Worm (Caenorhabditis elegans) whole organism, L4 larva: Measurements from ENCODE around the gene R05G6.1.

ENCODE experiments used
- F49E8.2 ChIP-seq: sonication (generic microtip); optimal IDR thresholded peaks from 2 replicates; lab custom pipeline; 2016; ENCODE audit warnings: missing compliant biosample characterization, mild to moderate bottlenecking, missing genetic modification characterization, borderline replicate concordance
- ceh-28 ChIP-seq: fragments of 150-350 bp; optimal IDR thresholded peaks from 2 replicates; lab custom pipeline; 2014; ENCODE audit warnings: missing biosample characterization, missing genetic modification reagents, missing genetic modification characterization
- fkh-10 ChIP-seq: fragments of 150-350 bp; optimal IDR thresholded peaks from 2 replicates; lab custom pipeline; 2014; ENCODE audit warnings: missing biosample characterization, missing genetic modification reagents, missing genetic modification characterization
- fos-1 ChIP-seq: fragments of 150-350 bp; optimal IDR thresholded peaks from 2 replicates; lab custom pipeline; 2014; ENCODE audit warnings: missing biosample characterization, missing genetic modification characterization
- jun-1 ChIP-seq: fragments of 150-350 bp; optimal IDR thresholded peaks from 2 replicates; lab custom pipeline; 2014; ENCODE audit warnings: missing biosample characterization, missing genetic modification reagents, missing genetic modification characterization
- lin-13 ChIP-seq: fragments of 150-350 bp; optimal IDR thresholded peaks from 2 replicates; lab custom pipeline; 2014; ENCODE audit warnings: missing biosample characterization, missing genetic modification reagents, missing genetic modification characterization
- lin-38 ChIP-seq: fragments of 200-800 bp; sonication (Bioruptor generic); IDR thresholded peaks from 2 replicates; pipeline ENCODE4 v1.3.6; 2022; ENCODE audit warnings: missing genetic modification reagents, missing genetic modification characterization, missing compliant biosample characterization
- nhr-11 ChIP-seq: fragments of 150-350 bp; optimal IDR thresholded peaks from 2 replicates; lab custom pipeline; 2014; ENCODE audit warnings: missing biosample characterization, missing genetic modification characterization
- nhr-25 ChIP-seq: sonication (generic microtip); optimal IDR thresholded peaks from 2 replicates; lab custom pipeline; 2017; ENCODE audit warnings: missing genetic modification characterization, mild to moderate bottlenecking, missing compliant biosample characterization, antibody characterized with exemption, moderate library complexity, borderline replicate concordance; ENCODE audit not compliant: insufficient read depth
- nhr-76 ChIP-seq: fragments of 150-350 bp; optimal IDR thresholded peaks from 2 replicates; lab custom pipeline; 2014; ENCODE audit warnings: missing biosample characterization, missing genetic modification characterization
- pqm-1 ChIP-seq: sonication (generic microtip); optimal IDR thresholded peaks from 2 replicates; lab custom pipeline; 2017; ENCODE audit warnings: missing biosample characterization, missing genetic modification characterization
- sdz-12 ChIP-seq: fragments of 200-800 bp; sonication (Bioruptor generic); optimal IDR thresholded peaks from 2 replicates; lab custom pipeline; 2018; ENCODE audit warnings: mild to moderate bottlenecking, missing genetic modification characterization, missing compliant biosample characterization
- unc-39 ChIP-seq: sonication (generic microtip); optimal IDR thresholded peaks from 2 replicates; lab custom pipeline; 2017; ENCODE audit warnings: missing biosample characterization, missing genetic modification characterization
- zag-1 ChIP-seq: fragments of 150-350 bp; optimal IDR thresholded peaks from 2 replicates; lab custom pipeline; 2014; ENCODE audit warnings: missing biosample characterization, missing genetic modification characterization

DNA sequence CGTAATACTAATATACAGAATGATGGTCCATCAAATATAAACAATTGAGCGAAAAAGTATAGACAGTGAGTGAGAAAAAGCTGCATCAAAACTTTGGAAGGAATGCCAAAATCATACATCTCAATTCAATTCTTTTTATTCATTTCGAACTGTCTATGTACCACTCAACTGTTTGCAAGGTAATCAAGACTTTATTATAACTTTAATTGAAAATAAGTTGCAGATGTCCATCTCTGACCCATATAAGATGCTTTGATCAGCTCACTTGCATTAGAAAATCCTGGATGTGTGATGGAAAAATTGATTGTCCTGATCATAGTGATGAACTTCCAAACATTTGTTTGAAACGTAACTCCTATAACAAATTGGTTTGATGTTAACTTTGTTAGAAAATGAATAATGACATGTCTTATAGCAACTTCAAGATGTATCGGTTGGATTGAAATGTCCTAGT, 35.1 kb downstream of the R05G6.1 start, which contains the start of gene F32E10.8:
- no peak for TF ChIP-seq nhr-11 (tag; lab: Kevin White, UChicago)
- no peak for TF ChIP-seq unc-39 (tag; lab: Kevin White, UChicago)
- no peak for TF ChIP-seq F49E8.2 (tag; lab: Kevin White, UChicago)
- TF ChIP-seq pqm-1 (tag; lab: Kevin White, UChicago), result no peak
- no peak for TF ChIP-seq jun-1 (tag; lab: Kevin White, UChicago)
- TF ChIP-seq fkh-10, result no peak
- TF ChIP-seq lin-13 (GFP tag; lab: Kevin White, UChicago), result no peak
- TF ChIP-seq sdz-12 (GFP tag; lab: Kevin White, UChicago), result no peak
- no peak for TF ChIP-seq zag-1
- TF ChIP-seq nhr-76 (tag; lab: Kevin White, UChicago), result no peak
- no peak for TF ChIP-seq nhr-25 (tag; lab: Kevin White, UChicago)
- TF ChIP-seq lin-38, result no peak
- TF ChIP-seq ceh-28, result no peak
- no peak for TF ChIP-seq fos-1
